Worm (Caenorhabditis elegans) whole organism, L3 larva: ENCODE data around the gene sir-2.3.

Experiments
- ama-1 ChIP-seq: fragments of 150-350 bp; optimal IDR thresholded peaks from 2 replicates; lab custom pipeline; 2018
- ceh-16 ChIP-seq: sonication (generic microtip); optimal IDR thresholded peaks from 2 replicates; lab custom pipeline; 2017; ENCODE audit warnings: missing biosample characterization, missing genetic modification characterization
- ceh-28 ChIP-seq: fragments of 150-350 bp; optimal IDR thresholded peaks from 2 replicates; lab custom pipeline; 2014; ENCODE audit warnings: missing biosample characterization, missing genetic modification reagents, missing genetic modification characterization
- ceh-9 ChIP-seq: sonication (generic microtip); optimal IDR thresholded peaks from 2 replicates; lab custom pipeline; 2018; ENCODE audit warnings: missing biosample characterization, missing genetic modification characterization
- daf-12 ChIP-seq: fragments of 150-350 bp; optimal IDR thresholded peaks from 2 replicates; lab custom pipeline; 2014; ENCODE audit warnings: missing biosample characterization, missing genetic modification reagents, missing genetic modification characterization
- egl-27 ChIP-seq: sonication (generic microtip); optimal IDR thresholded peaks from 4 replicates; lab custom pipeline; 2017; ENCODE audit warnings: missing biosample characterization, missing genetic modification reagents, missing genetic modification characterization
- egl-5 ChIP-seq: fragments of 150-350 bp; optimal IDR thresholded peaks from 2 replicates; lab custom pipeline; 2017; ENCODE audit warnings: missing biosample characterization, missing genetic modification reagents, missing genetic modification characterization, inconsistent platforms
- elt-1 ChIP-seq: fragments of 150-350 bp; optimal IDR thresholded peaks from 2 replicates; lab custom pipeline; 2014; ENCODE audit warnings: missing biosample characterization, missing genetic modification characterization
- elt-2 ChIP-seq: sonication (generic microtip); optimal IDR thresholded peaks from 2 replicates; lab custom pipeline; 2016; ENCODE audit warnings: missing genetic modification reagents, mild to moderate bottlenecking, missing genetic modification characterization, missing compliant biosample characterization
- elt-3 ChIP-seq, 3 experiments: fragments of 150-350 bp in 1 of 3; sonication (generic microtip) in 2 of 3; optimal IDR thresholded peaks; 2 replicates in 2 of 3; 4 replicates in 1 of 3; lab custom pipeline; 2014 to 2017; ENCODE audit warnings: missing biosample characterization in 3 of 3, missing genetic modification characterization in 3 of 3
- eor-1 ChIP-seq, 2 experiments: fragments of 150-350 bp; optimal IDR thresholded peaks; 2 replicates each; lab custom pipeline; 2014 to 2018; ENCODE audit warnings: missing biosample characterization in 2 of 2, missing genetic modification characterization in 2 of 2
- fos-1 ChIP-seq: fragments of 150-350 bp; optimal IDR thresholded peaks from 2 replicates; lab custom pipeline; 2014; ENCODE audit warnings: missing biosample characterization, missing genetic modification characterization
- hmg-11 ChIP-seq: sonication (generic microtip); optimal IDR thresholded peaks from 2 replicates; lab custom pipeline; 2016; ENCODE audit warnings: missing genetic modification characterization, missing compliant biosample characterization
- jun-1 ChIP-seq: fragments of 150-350 bp; optimal IDR thresholded peaks from 2 replicates; lab custom pipeline; 2014; ENCODE audit warnings: missing biosample characterization, missing genetic modification reagents, missing genetic modification characterization
- lin-15B ChIP-seq: fragments of 150-350 bp; optimal IDR thresholded peaks from 2 replicates; lab custom pipeline; 2014; ENCODE audit warnings: missing biosample characterization, missing genetic modification characterization
- lin-39 ChIP-seq: fragments of 150-350 bp; optimal IDR thresholded peaks from 2 replicates; lab custom pipeline; 2018; ENCODE audit warnings: missing biosample characterization, missing genetic modification reagents, missing genetic modification characterization
- mdl-1 ChIP-seq: fragments of 150-350 bp; optimal IDR thresholded peaks from 2 replicates; lab custom pipeline; 2014; ENCODE audit warnings: missing biosample characterization, missing genetic modification characterization
- nfya-1 ChIP-seq: sonication (generic microtip); optimal IDR thresholded peaks from 2 replicates; lab custom pipeline; 2017; ENCODE audit warnings: missing genetic modification characterization, mild to moderate bottlenecking, missing compliant biosample characterization, antibody characterized with exemption, moderate library complexity; ENCODE audit not compliant: insufficient read depth
- nhr-11 ChIP-seq: fragments of 150-350 bp; optimal IDR thresholded peaks from 2 replicates; lab custom pipeline; 2014; ENCODE audit warnings: missing biosample characterization, missing genetic modification characterization
- nhr-12 ChIP-seq: fragments of 150-350 bp; optimal IDR thresholded peaks from 2 replicates; lab custom pipeline; 2014; ENCODE audit warnings: missing biosample characterization, missing genetic modification characterization
- nhr-25 ChIP-seq: sonication (generic microtip); optimal IDR thresholded peaks from 2 replicates; lab custom pipeline; 2017; ENCODE audit warnings: missing biosample characterization, missing genetic modification characterization
- nhr-43 ChIP-seq: sonication (generic microtip); optimal IDR thresholded peaks from 2 replicates; lab custom pipeline; 2016; ENCODE audit warnings: mild to moderate bottlenecking, missing genetic modification characterization, missing compliant biosample characterization; ENCODE audit not compliant: poor library complexity, severe bottlenecking
- nhr-77 ChIP-seq: fragments of 150-350 bp; optimal IDR thresholded peaks from 2 replicates; lab custom pipeline; 2014; ENCODE audit warnings: missing biosample characterization, missing genetic modification characterization
- pha-4 ChIP-seq: fragments of 150-350 bp; optimal IDR thresholded peaks from 2 replicates; lab custom pipeline; 2014; ENCODE audit warnings: missing biosample characterization, missing genetic modification reagents, missing genetic modification characterization
- pqm-1 ChIP-seq: fragments of 150-350 bp; optimal IDR thresholded peaks from 2 replicates; lab custom pipeline; 2017; ENCODE audit warnings: missing biosample characterization, missing genetic modification characterization, inconsistent platforms
- sea-2 ChIP-seq: fragments of 150-350 bp; sonication (generic microtip); optimal IDR thresholded peaks from 4 replicates; lab custom pipeline; 2014; ENCODE audit warnings: missing biosample characterization, missing genetic modification reagents, missing genetic modification characterization
- snpc-4 ChIP-seq: fragments of 150-350 bp; optimal IDR thresholded peaks from 2 replicates; lab custom pipeline; 2014; ENCODE audit warnings: missing biosample characterization, missing genetic modification characterization
- tbx-2 ChIP-seq: sonication (generic microtip); optimal IDR thresholded peaks from 2 replicates; lab custom pipeline; 2016; ENCODE audit warnings: mild to moderate bottlenecking, missing genetic modification characterization, missing compliant biosample characterization
- unc-39 ChIP-seq: sonication (generic microtip); optimal IDR thresholded peaks from 4 replicates; lab custom pipeline; 2017; ENCODE audit warnings: missing biosample characterization, missing genetic modification characterization
- unc-62 ChIP-seq: fragments of 150-350 bp; sonication (generic microtip); optimal IDR thresholded peaks from 4 replicates; lab custom pipeline; 2014; ENCODE audit warnings: missing biosample characterization, missing genetic modification reagents, missing genetic modification characterization
- zag-1 ChIP-seq: fragments of 150-350 bp; optimal IDR thresholded peaks from 2 replicates; lab custom pipeline; 2014; ENCODE audit warnings: missing biosample characterization, missing genetic modification characterization

sir-2.3 gene

DNA sequence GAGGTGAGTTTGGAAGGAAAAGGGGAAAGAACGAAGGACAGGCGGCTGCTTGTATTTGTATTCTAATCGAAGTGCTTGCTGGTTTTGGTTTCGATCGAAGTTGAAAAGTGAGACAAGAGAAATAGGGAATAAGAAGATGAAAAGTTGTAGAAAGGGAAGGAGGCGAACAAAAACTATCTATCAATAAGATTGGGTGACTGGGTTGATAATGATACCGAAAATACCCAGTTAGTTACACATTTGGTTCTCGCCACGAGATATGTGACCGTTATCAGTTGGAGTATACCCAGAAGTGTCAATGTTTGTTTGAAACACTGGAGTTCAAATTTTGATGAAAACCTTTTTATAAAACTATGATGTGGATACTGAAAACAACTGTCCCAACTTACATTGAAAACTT, 36.8 kb downstream of the sir-2.3 start:
- TF ChIP-seq ama-1 (no peak), egl-27 (tag; lab: Kevin White, UChicago) (no peak), nhr-77 (tag; lab: Kevin White, UChicago) (no peak), elt-2 (tag; lab: Kevin White, UChicago) (peak; percentile 90), nhr-12 (no peak), ceh-16 (tag; lab: Kevin White, UChicago) (no peak), pha-4 (tag; lab: Kevin White, UChicago) (peak; percentile 24), eor-1 (tag; optimal IDR thresholded peaks at IDR 0.05; lab: Kevin White, UChicago) (no peak), jun-1 (peak; percentile 46), elt-1 (tag; lab: Kevin White, UChicago) (no peak), egl-5 (no peak), snpc-4 (tag; lab: Kevin White, UChicago) (no peak), elt-3 (tag; optimal IDR thresholded peaks at IDR 0.05; lab: Kevin White, UChicago) (no peak), tbx-2 (tag; lab: Kevin White, UChicago) (no peak), nhr-43 (tag; lab: Kevin White, UChicago) (no peak), unc-62 (no peak), nfya-1 (tag; lab: Kevin White, UChicago) (no peak), hmg-11 (tag; lab: Kevin White, UChicago) (no peak), daf-12 (tag; lab: Kevin White, UChicago) (no peak), unc-39 (no peak), zag-1 (tag; lab: Kevin White, UChicago) (no peak), ceh-28 (tag; lab: Kevin White, UChicago) (no peak), pqm-1 (tag; lab: Kevin White, UChicago) (peak; percentile 79)

DNA sequence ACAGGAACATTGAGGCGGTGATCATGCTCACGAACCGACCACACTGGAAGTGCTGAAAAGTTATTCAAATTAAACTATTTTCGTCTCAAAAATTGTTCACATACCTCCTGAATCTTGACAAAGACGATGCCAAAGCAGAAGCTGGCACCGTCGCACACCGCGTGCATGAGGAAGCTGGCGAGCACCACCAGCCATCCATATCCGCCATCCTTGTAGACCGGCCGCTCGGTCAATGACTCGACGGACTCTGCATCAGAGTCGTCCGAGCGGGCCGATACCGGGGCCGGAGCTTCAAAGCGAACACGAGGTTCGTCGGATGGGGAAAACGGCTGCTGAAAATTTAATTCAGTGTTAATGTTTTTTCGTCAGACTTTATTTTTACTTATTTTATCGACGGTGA, 44.7 kb downstream of the sir-2.3 start:
- TF ChIP-seq zag-1 (tag; lab: Kevin White, UChicago) (no peak), mdl-1 (tag; lab: Kevin White, UChicago) (no peak), lin-39 (tag; lab: Kevin White, UChicago) (no peak), hmg-11 (tag; lab: Kevin White, UChicago) (no peak), pha-4 (tag; lab: Kevin White, UChicago) (no peak), pqm-1 (tag; lab: Kevin White, UChicago) (no peak), nhr-25 (tag; lab: Kevin White, UChicago) (no peak)

DNA sequence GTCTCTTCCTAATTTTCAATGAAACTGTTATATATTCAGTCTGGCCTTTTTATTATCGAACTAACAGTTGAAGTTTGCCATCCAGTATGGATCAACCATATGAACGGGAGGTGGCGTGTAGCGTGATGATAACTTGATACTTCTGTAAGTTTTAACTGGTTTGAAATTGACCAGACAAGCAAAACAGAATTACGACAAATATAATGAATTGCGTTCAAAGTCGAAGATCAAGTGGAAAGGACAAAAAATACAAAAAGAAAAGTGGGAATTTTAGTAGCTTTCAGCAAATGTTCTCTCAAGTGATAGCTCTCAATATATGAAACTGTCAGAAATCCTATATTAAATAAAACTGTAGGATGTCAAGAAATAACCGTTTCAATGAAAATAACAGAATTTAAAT, 45.4 kb downstream of the sir-2.3 start, which contains the start of the genes C49F8.14 and gem-1:
C49F8.14 (minus strand) TSS at position 99 of the 400 bp plus-strand sequence.
gem-1 (minus strand) TSS at position 142 of the 400 bp plus-strand sequence.
- TF ChIP-seq sea-2 (GFP tag; lab: Kevin White, UChicago): no peak

DNA sequence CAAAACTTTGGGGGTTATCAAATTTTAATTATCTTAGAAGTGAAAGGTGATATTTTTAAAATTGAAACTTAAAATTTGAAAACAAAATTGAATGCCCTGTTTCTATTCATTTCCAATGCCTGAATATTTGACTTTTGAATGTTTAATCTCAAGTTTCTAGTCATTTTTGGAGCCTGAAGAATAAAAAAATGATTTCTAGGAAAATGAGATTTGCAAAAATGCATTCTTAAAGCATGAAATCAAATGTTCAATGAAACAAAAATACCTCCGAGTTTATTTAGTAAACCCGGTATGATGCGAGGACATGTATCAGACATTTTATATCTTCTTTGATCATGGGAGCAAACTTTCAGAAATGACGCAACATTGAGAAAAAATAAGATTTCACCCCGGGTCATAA, 47.6 kb downstream of the sir-2.3 start:
- peak; percentile 84 for TF ChIP-seq nhr-11 (tag; lab: Kevin White, UChicago)
- TF ChIP-seq ceh-28 (tag; lab: Kevin White, UChicago): no peak

DNA sequence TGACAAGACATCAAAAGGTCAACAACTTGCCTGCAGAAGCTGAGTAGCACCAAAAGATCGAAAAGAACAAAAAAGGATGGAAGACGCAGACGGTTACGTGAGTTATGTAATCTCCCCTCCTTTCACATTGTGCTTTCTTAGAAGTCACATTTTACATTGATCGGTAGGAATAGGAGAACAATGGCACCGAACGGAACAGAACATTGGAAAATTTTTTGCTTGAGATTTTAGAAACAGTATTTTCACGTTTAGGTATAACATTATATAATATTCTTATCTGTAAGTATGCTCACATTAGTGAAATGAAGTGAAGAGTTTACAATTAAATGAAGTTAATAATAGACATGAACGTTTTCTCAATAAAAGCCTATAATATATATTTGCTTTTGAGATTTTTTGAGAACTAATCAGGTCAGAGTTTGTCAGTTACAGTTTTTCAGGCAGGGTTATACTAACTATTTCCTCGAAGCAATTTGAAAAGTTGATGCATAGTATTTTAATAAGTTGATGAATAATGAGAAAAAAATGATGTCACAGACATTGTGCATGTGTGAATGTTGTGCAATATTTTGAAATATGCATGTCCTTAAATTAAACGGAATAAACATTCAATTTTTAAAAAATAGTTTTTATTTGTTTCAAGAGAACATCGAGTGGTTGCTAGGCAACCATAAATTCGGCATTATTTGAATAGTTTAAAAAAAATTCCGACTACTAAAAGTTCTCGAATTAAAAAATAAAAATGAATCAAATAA, 49.7 kb downstream of the sir-2.3 start:
- TF ChIP-seq elt-2 (tag; lab: Kevin White, UChicago) (no peak), pqm-1 (tag; lab: Kevin White, UChicago) (no peak), jun-1 (no peak), lin-39 (tag; lab: Kevin White, UChicago) (no peak), nhr-11 (tag; lab: Kevin White, UChicago) (no peak), pha-4 (tag; lab: Kevin White, UChicago) (no peak), fos-1 (no peak), ceh-9 (tag; lab: Kevin White, UChicago) (no peak), nhr-25 (tag; lab: Kevin White, UChicago) (no peak), lin-15B (tag; lab: Kevin White, UChicago) (no peak)
